Fruit fly (Drosophila melanogaster): ENCODE results near the gene CG14275.

Gene CG14275

DNA sequence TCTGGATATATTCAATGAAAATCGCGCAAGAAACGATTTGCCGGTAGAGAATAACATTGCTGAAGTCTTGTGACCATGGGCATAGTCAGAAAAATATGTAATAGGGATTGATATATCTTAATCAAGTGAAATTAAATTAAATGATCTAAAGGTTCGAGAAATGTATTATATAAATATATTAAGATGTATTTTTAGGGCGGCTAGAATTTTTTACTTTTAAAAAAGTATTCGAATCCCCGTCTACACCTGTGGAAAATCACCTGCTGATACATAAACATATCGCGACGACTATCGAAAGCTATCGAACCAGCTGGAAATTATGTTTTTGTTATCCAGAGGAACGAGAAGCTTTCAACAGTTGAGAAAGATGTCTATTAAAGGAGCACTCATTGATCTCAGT lies 49.5 kb downstream of the CG14275 start, which contains the start of the genes CG13390 and CG17294 (continued):
- peak; percentile 99 for TF ChIP-seq croc (GFP tag; conservative IDR thresholded peaks at IDR 0.05)
- TF ChIP-seq Sin3A (optimal IDR thresholded peaks at IDR 0.05): no peak
- peak; percentile 75; the same call in 1 of the 2 replicates for TF ChIP-seq nerfin-2 (GFP tag; IDR thresholded peaks at IDR 0.05; ENCODE audit: partially characterized antibody)
- peak; percentile 76 for TF ChIP-seq HLH4C (GFP tag; IDR thresholded peaks at IDR 0.05; ENCODE audit: partially characterized antibody)
- peak; percentile 97 for TF ChIP-seq dan (GFP tag; IDR thresholded peaks at IDR 0.05)
- TF ChIP-seq C15 (GFP tag; IDR thresholded peaks at IDR 0.05): peak; percentile 99
- peak; percentile 99 for TF ChIP-seq CG11723 (GFP tag; optimal IDR thresholded peaks at IDR 0.05)
- peak; percentile 97 for TF ChIP-seq ac (GFP tag; optimal IDR thresholded peaks at IDR 0.05)
- TF ChIP-seq dm (GFP tag; optimal IDR thresholded peaks at IDR 0.05): peak; percentile 87
- peak; percentile 95 for TF ChIP-seq Jarid2 (GFP tag; optimal IDR thresholded peaks at IDR 0.05)
- TF ChIP-seq crp (GFP tag; optimal IDR thresholded peaks at IDR 0.05): peak; percentile 52 to 85
- peak; percentile 99 for TF ChIP-seq CG2199 (GFP tag; IDR thresholded peaks at IDR 0.05)
- TF ChIP-seq Pdp1 (GFP tag; optimal IDR thresholded peaks at IDR 0.05): peak; percentile 96 to 97
- TF ChIP-seq Aef1 (GFP tag; IDR thresholded peaks at IDR 0.05): peak; percentile 100
- peak; percentile 96 for TF ChIP-seq Mad (GFP tag; optimal IDR thresholded peaks at IDR 0.05)
- TF ChIP-seq eyg (GFP tag; optimal IDR thresholded peaks at IDR 0.05): peak; percentile 91
- peak; percentile 96 for TF ChIP-seq ssp (GFP tag; IDR thresholded peaks at IDR 0.05)
- TF ChIP-seq NK7.1 (GFP tag; optimal IDR thresholded peaks at IDR 0.05): peak; percentile 92
- peak; percentile 99 for TF ChIP-seq CG12155 (GFP tag; optimal IDR thresholded peaks at IDR 0.05)
- TF ChIP-seq z (GFP tag; IDR thresholded peaks at IDR 0.05): peak; percentile 84
- TF ChIP-seq CG10654 (GFP tag; optimal IDR thresholded peaks at IDR 0.05): peak; percentile 99
- TF ChIP-seq nerfin-1 (tag; optimal IDR thresholded peaks at IDR 0.05): peak; percentile 99
- TF ChIP-seq Ravus (GFP tag; IDR thresholded peaks at IDR 0.05): peak; percentile 99
- TF ChIP-seq tin (GFP tag; optimal IDR thresholded peaks at IDR 0.05): peak; percentile 99
- TF ChIP-seq Poxn (GFP tag; IDR thresholded peaks at IDR 0.05): peak; percentile 99
- peak; percentile 99 for TF ChIP-seq CG4730 (GFP tag; IDR thresholded peaks at IDR 0.05)
- TF ChIP-seq corto (GFP tag; optimal IDR thresholded peaks at IDR 0.05): peak; percentile 99
- TF ChIP-seq CG32772 (GFP tag; IDR thresholded peaks at IDR 0.05): peak; percentile 100
- peak; percentile 99 for TF ChIP-seq Six4 (GFP tag; optimal IDR thresholded peaks at IDR 0.05)
- TF ChIP-seq exex (tag; optimal IDR thresholded peaks at IDR 0.05): peak; percentile 98
- TF ChIP-seq CG31441 (GFP tag; IDR thresholded peaks at IDR 0.05): peak; percentile 100
- no peak for TF ChIP-seq pita (GFP tag; optimal IDR thresholded peaks at IDR 0.05)
- TF ChIP-seq Ets65A (GFP tag): peak; percentile 97
- TF ChIP-seq knrl (GFP tag; IDR thresholded peaks at IDR 0.05; ENCODE audit: partially characterized antibody): peak; percentile 76
- peak; percentile 99 for TF ChIP-seq ham (GFP tag; IDR thresholded peaks at IDR 0.05)
- peak; percentile 99 for TF ChIP-seq CG6813 (GFP tag; optimal IDR thresholded peaks at IDR 0.05)
- peak; percentile 87 for TF ChIP-seq stwl (tag; optimal IDR thresholded peaks at IDR 0.05)
- peak; percentile 100 for TF ChIP-seq Fer3 (tag; optimal IDR thresholded peaks at IDR 0.05)
- peak; percentile 99 for TF ChIP-seq twi (tag; optimal IDR thresholded peaks at IDR 0.05)
- peak; percentile 99 for TF ChIP-seq CG10366 (GFP tag; IDR thresholded peaks at IDR 0.05)
- peak; percentile 97 for TF ChIP-seq aop (GFP tag; IDR thresholded peaks at IDR 0.05)
- TF ChIP-seq CG12236 (GFP tag; optimal IDR thresholded peaks at IDR 0.05): peak; percentile 85
- TF ChIP-seq dati (GFP tag; IDR thresholded peaks at IDR 0.05): peak; percentile 98
- peak; percentile 92 for TF ChIP-seq CG16863 (GFP tag; optimal IDR thresholded peaks at IDR 0.05)
- peak in 1 of 2 experiments; percentile 100 for TF ChIP-seq Eip74EF (GFP tag; optimal IDR thresholded peaks at IDR 0.05)
- TF ChIP-seq jumu (GFP tag; optimal IDR thresholded peaks at IDR 0.05): peak; percentile 91
- TF ChIP-seq Hmx (GFP tag; optimal IDR thresholded peaks at IDR 0.05): peak; percentile 85
- TF ChIP-seq dimm (GFP tag; IDR thresholded peaks at IDR 0.05): peak; percentile 99
- TF ChIP-seq HHEX (GFP tag; optimal IDR thresholded peaks at IDR 0.05): peak; percentile 100
- TF ChIP-seq lab (GFP tag; optimal IDR thresholded peaks at IDR 0.05): peak; percentile 100
- TF ChIP-seq CG10209 (GFP tag; optimal IDR thresholded peaks at IDR 0.05): peak; percentile 99

All from whole organism, embryonic.